Worm (Caenorhabditis elegans) whole organism, midembryonic: ENCODE data around the gene chil-11.

Experiments
- T22C8.4 ChIP-seq: fragments of 200-800 bp; sonication (Bioruptor generic); IDR thresholded peaks from 2 replicates; pipeline ENCODE4 v1.3.6; 2022; ENCODE audit warnings: missing genetic modification characterization, missing compliant biosample characterization
- cog-1 ChIP-seq: sonication (generic microtip); optimal IDR thresholded peaks from 2 replicates; lab custom pipeline; 2016; ENCODE audit warnings: missing genetic modification characterization, missing compliant biosample characterization
- flt-1 ChIP-seq: fragments of 200-800 bp; sonication (Bioruptor generic); IDR thresholded peaks from 2 replicates; pipeline ENCODE4 v1.3.6; 2022; ENCODE audit warnings: missing genetic modification characterization, missing compliant biosample characterization
- med-1 ChIP-seq: sonication (generic microtip); optimal IDR thresholded peaks from 2 replicates; lab custom pipeline; 2017; ENCODE audit warnings: missing genetic modification characterization, mild to moderate bottlenecking, missing compliant biosample characterization, antibody characterized with exemption, missing genetic modification reagents; ENCODE audit not compliant: insufficient read depth
- ztf-23 ChIP-seq: fragments of 200-800 bp; sonication (Bioruptor generic); IDR thresholded peaks from 2 replicates; pipeline ENCODE4 v1.3.6; 2022; ENCODE audit warnings: missing genetic modification reagents, missing genetic modification characterization, missing compliant biosample characterization

DNA sequence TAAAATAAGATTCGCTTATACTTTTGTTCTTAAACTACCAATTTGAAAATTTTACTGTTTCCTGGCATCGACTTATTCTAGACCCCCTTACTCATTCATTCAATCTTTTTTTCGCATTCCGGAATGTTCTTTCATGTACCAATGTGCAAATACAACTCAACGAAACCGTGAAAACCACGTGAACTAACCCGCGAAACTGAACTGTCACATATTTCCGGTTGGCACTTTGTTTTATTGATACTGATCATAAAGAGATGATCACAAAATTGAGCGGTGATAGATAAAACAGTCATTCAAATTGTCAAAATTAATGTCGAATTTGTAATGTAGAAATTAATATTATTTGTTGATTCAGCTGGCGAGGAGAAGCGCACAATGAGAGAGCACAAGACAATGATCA, 14.8 kb downstream of the chil-11 start:
- TF ChIP-seq T22C8.4 (GFP tag; lab: Robert Waterston, UW) (no peak), cog-1 (no peak), ztf-23 (GFP tag; lab: Robert Waterston, UW) (no peak), med-1 (GFP tag; lab: Kevin White, UChicago) (no peak), flt-1 (GFP tag; lab: Robert Waterston, UW) (no peak)
